Fruit fly (Drosophila melanogaster): ENCODE data around the gene CG43115.

The CG43115 gene

DNA sequence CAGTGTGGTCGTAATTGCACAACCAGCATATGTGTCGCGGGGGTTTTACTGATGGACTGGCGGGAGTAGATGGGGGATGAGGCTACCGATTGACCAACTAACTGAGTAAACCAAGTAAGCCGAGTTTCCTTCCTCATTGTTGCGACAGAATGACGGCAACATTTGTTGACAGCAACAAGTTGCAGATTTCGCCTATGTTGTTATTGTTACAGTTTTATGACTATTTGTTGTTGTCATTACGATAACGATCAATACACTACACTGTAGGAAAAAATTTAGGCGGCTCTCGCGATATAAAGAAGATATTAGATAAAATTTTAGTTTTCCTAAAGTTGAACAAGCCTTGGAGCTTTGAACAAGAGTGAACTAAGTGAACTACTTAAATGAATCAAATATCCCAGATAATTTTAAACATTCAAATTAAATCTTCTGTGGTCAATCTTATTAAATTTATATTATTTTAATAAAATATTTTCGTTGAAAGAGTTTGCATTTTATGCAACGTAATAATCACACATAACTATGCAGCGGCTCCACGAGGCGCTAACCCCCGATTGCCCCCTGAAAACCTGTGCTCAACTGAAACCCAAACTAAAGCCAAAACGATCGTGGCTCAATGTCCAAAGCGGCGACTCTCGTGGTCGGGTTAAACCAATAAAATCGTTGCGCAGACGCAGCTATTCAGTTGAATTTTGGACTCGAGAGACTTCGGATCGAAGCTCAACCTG lies 1.2 kb upstream of the CG43115 start, which contains the start of gene CG5928:
Gene CG5928, plus strand, starts transcription at position 678 of the 728 bp plus-strand sequence.
- no peak for TF ChIP-seq noc (tag; optimal IDR thresholded peaks at IDR 0.05)

dm6 chrX:6064508-6064907 lies 1.7 kb downstream of the CG43115 start:
- no peak for TF ChIP-seq noc (tag; optimal IDR thresholded peaks at IDR 0.05)

DNA sequence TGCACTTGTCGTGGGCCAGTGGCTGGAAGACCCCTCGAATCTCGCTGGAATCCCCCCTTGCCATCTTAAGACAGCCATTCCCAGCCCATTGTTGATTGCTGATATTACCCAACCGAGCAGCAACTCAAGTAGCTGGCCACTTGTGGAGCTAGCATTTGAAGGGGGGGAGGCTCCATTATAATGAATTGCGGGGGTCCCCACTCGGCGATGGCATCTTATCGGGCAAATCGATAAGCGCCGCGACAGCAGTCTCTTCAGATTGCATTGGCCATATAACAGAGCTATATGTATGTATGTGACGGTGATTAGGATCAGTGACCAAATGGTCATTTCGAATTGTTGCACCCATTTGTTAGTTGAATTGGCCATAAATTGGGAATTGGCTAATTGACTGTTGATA lies 4.1 kb downstream of the CG43115 start:
- no peak for TF ChIP-seq noc (tag; optimal IDR thresholded peaks at IDR 0.05)

DNA sequence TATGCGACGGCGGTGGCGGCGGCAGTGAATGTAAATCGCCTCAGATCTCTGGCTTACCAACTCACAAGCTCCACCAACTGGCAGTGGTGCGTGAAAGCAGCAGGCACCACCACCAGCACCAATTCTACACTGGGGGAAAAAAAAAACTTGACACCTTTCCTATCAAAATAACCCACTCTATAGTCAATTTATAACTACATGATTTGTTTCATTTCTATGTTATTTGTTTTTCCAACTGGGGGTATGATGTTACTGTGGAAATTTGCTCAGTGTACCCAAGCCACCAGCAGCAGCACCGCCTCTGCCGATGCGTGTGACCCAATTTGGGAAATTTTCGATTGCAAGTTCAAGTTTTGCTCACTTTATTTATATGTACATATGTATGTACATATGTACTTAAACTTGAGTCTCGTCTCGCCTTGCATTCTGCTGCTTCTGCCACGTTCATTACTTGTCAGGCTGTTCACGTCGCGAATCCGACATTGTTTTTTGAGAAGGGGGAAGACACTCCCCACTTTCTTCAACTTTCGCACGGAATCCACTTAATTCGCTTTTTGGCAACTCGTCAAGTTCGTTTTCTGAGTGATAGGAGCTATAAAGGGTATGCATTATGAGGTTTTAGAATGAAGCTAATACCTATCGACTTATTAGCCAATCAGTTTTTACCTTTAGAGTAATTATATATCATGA lies 6.9 kb downstream of the CG43115 start:
- TF ChIP-seq noc (tag; optimal IDR thresholded peaks at IDR 0.05), result no peak

- no peak for TF ChIP-seq noc (tag; optimal IDR thresholded peaks at IDR 0.05)
These were observed 12.2 kb downstream of the CG43115 start for dm6 chrX:6054031-6054430.

DNA sequence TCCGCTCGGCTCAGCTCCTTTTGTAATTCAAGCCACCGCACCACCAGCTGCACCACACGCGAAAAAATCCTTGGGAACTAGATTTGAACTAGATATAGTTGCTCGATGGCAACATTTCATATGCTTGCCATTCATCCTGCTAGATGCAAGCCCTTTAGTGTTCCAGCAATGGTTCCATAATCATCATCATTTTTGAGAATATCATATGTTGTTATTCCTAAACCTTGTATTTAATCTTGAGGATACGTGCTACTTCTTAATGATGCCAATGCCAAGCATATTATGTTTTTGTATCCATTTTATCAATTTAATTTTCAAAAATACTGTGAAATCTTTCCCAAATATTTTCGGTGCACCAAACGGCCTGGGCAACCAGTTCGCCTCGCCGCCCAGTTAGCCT lies 13.4 kb downstream of the CG43115 start:
- TF ChIP-seq noc (tag; optimal IDR thresholded peaks at IDR 0.05), result no peak

DNA sequence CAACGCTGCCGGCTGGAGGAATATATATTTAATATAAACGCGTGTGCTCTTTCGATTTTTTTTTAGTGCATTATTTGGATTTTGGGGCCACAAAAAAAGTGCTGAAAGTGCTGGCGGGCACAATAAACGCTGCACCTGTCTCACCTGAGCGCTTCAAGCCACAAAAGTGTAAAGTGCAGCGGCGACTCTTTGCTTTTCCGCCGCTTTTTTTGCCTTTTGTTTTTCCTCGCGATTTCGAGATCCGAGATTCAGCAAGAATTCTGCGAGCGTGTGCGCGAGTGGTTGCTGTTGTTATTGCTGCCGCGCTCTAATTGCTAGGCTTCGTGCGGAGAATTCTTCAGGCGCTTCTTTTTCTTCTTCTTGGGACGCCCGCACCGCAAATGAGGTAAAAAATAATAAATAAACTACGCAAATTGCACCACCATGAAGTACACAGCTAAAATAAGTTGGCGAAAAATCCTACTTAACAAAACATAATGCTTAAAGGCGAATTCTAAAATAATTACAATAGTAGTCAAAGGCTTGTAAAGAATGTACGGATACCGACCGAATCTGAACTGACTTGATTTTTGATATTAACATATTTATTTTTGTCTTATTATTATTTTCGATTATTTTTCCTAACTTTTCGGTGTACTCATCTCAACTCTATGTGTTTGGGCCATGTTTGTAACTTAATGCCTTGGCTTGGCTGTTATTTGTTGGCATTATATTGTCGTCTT lies 15.1 kb downstream of the CG43115 start:
- TF ChIP-seq noc (tag; optimal IDR thresholded peaks at IDR 0.05), result no peak

DNA sequence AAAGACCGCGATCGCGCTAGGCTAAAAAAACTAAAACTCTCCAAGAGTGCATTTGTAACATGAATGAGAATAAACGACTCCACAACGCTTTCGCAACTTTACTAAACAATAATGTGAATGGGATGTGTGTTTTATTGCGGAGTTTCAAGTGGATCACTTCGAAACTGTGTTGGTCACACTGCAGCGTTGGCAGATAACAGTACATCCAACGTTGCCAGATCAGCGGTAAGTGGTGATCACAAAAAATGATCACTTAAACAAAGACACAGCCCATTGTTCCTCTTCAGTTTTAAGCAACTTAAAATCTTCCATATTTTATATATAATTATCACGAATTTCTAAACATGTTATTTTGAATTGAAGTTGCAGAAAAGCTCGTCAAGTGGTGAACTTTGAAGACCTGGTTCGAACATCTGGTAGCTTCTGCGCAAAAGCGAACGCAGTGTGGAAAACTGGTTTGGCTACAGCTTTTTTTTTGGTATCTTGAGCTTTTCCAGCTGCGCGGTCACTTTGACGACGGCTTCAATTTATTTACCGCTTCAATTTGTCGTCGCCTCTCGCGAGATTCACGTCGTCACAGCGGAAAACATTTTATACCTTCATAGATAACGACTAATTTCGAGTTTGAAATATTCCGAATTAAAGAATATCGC lies 15.8 kb downstream of the CG43115 start, which contains the start of gene CG5921:
Gene CG5921, plus strand, starts transcription at position 547 of the 653 bp plus-strand sequence.
- TF ChIP-seq noc (tag; optimal IDR thresholded peaks at IDR 0.05), result no peak

DNA sequence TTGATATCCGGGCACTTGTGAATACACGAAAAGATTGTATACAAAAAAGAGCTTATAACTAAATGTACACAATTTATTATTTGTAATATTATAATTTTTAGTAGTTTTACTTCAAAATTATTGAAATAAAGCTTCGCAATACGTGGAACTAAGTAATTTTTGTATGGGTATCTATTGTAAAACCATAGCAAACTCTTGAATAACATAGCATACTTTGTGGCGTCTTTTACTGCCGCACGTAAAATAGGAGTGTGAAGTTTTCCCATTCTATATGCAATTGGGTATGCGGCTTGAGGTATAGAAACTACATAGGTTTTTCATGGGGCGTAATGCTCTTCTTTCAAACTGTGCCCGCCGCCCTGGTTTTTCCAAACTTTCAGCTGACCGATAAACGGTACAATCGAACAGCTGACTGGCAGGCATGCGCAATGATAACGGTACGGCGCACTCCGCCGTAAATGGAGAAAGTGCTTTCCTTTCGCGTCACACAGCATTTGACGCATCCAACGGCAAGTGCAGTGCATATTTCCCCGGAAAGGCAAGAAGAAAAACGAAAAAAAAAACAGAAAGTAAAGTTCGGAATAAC lies 26.7 kb downstream of the CG43115 start, which contains the start of gene CG5937:
Gene CG5937, plus strand, starts transcription at position 575 of the 586 bp plus-strand sequence.
- no peak for TF ChIP-seq noc (tag; optimal IDR thresholded peaks at IDR 0.05)

dm6 chrX:6037180-6037946 lies 28.9 kb downstream of the CG43115 start, which contains the start of the genes rux and MCTS1:
TSS of gene rux (minus strand) at chrX:6037800.
TSS of gene MCTS1 (plus strand) at chrX:6037892.
- peak; percentile 4 for TF ChIP-seq noc (tag; optimal IDR thresholded peaks at IDR 0.05)

dm6 chrX:6035359-6035758 lies 30.9 kb downstream of the CG43115 start:
- no peak for TF ChIP-seq noc (tag; optimal IDR thresholded peaks at IDR 0.05)

DNA sequence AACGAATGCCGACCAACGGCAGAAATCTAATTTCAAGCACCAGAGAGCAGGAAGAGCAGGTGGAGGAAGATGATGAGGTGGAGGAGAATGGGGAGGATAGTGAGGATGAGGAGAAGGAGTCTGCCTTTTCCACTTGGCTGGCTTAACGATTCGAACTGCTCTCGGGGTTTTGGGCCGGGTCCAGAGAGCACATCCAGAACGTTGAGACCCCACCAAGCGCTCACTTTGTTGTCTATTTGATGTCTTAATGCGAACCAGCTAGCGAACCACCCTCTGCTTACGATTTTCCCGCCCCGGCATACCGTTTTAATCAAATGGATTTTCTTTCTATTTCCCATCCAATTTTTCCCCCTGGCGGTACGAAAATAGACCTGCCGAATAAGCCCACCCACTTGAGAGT lies 31.5 kb downstream of the CG43115 start:
- no peak for TF ChIP-seq noc (tag; optimal IDR thresholded peaks at IDR 0.05)

DNA sequence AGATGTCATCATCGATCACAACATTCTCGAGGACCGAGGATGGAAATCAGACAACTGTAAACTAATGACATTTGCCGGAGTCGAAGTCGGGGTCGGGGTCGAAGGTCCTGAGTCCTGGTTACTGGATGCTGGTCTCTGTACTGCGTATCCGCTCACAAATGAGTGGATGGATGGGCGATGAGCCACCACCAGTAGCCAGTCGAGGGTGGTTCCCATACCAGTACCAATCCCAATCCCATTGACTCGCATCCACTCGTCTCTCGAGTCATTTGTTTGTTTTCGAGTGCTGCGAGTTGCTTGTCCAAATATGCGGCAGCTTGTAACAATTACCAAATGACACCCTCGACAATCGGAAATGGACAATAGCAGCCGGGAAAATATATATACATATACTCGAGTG lies 33.4 kb downstream of the CG43115 start:
- no peak for TF ChIP-seq noc (tag; optimal IDR thresholded peaks at IDR 0.05)

DNA sequence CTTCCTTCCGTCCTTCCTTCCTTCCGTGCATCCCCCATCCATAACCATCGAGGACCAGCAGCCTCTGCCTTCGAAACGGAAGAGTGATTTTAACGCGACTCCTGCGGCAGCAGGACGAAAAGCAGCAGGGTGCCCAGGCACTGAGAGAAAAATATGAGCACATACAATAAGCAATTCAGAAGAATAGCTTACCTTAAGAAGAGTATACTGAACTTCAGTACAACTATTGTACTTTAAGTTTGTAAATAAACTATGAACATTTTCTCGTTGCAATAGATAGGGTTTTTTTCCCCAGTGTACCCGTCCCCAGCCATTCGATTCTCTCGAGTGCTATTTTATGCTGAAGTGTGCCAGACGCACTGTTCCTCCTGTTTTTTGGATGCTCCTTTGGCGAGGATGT lies 34.5 kb downstream of the CG43115 start:
- TF ChIP-seq noc (tag; optimal IDR thresholded peaks at IDR 0.05), result no peak

dm6 chrX:6030593-6030992 lies 35.6 kb downstream of the CG43115 start:
- no peak for TF ChIP-seq noc (tag; optimal IDR thresholded peaks at IDR 0.05)
